Worm (Caenorhabditis elegans): ENCODE measurements around the gene sru-26.
"Not testable (repeated sequence)": the region's sequence is repeated elsewhere in the genome, so short reads cannot be mapped to it uniquely, and the experiment has no call there.

Gene sru-26

ce11 chrIV:12468359-12468758, 18.9 kb upstream of the sru-26 start, which contains the start of gene igdb-2:
Gene igdb-2, plus strand, starts transcription at chrIV:12468659.
- TF ChIP-seq lin-13 (GFP tag; optimal IDR thresholded peaks at IDR 0.05) = no peak
- no peak for TF ChIP-seq fkh-10 (GFP tag; optimal IDR thresholded peaks at IDR 0.05)
- TF ChIP-seq ZK337.2 (GFP tag; IDR thresholded peaks at IDR 0.05) = no peak
- TF ChIP-seq tra-1 (GFP tag; IDR thresholded peaks at IDR 0.05) = no peak
- no peak for TF ChIP-seq lir-3 (tag; optimal IDR thresholded peaks at IDR 0.05)
- no peak for TF ChIP-seq R02D3.7 (tag; optimal IDR thresholded peaks at IDR 0.05)
- no peak for TF ChIP-seq lin-1 (GFP tag; IDR thresholded peaks at IDR 0.05)
- TF ChIP-seq lsy-2 (tag; optimal IDR thresholded peaks at IDR 0.05) = no peak
- TF ChIP-seq mxl-3 (GFP tag; optimal IDR thresholded peaks at IDR 0.05) = no peak
- no peak for TF ChIP-seq ztf-11 (tag; optimal IDR thresholded peaks at IDR 0.05)
- no peak for TF ChIP-seq jun-1 (tag; optimal IDR thresholded peaks at IDR 0.05)
- TF ChIP-seq nhr-237 (tag; optimal IDR thresholded peaks at IDR 0.05) = no peak
- no peak for TF ChIP-seq T20F7.1 (GFP tag; optimal IDR thresholded peaks at IDR 0.05)
- no peak for TF ChIP-seq mxl-2 (GFP tag; conservative IDR thresholded peaks at IDR 0.05)
- no peak for TF ChIP-seq dmd-6 (GFP tag; IDR thresholded peaks at IDR 0.05)
- no peak for TF ChIP-seq spr-1 (tag; optimal IDR thresholded peaks at IDR 0.05)
- TF ChIP-seq hlh-30 (tag; optimal IDR thresholded peaks at IDR 0.05; ENCODE audit: insufficient read depth) = no peak
- no peak for TF ChIP-seq ceh-20 (GFP tag; IDR thresholded peaks at IDR 0.05)
- no peak for TF ChIP-seq mdt-29 (GFP tag; IDR thresholded peaks at IDR 0.05)

DNA sequence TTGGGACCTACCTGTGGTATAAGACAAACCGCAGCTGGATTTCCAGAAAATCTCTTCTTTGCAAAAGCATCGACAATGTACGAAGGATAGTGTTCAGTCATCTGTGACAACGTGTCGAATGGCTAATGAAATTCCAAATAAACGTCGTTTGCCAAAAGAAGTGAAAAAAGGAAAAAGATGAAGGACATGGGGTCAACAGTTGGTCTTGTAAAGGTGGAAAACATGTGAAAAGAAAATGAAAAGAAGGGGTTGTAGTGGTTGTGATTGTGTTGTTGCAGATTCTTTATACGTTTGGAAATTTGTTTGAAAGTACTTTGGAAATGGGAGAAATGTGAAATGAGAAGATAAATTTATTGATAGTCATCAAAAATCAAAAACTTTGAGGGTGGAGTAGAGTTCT, 10.4 kb upstream of the sru-26 start, which contains the start of gene T04A11.1:
TSS of gene T04A11.1 (minus strand) at position 101 of the 400 bp plus-strand sequence.
- TF ChIP-seq mes-2 (tag; optimal IDR thresholded peaks at IDR 0.05; ENCODE audit: poor library complexity, severe bottlenecking); lir-3 (tag; optimal IDR thresholded peaks at IDR 0.05); F44E2.7 (GFP tag; IDR thresholded peaks at IDR 0.05): not testable (repeated sequence)

- not testable (repeated sequence) for TF ChIP-seq R02D3.7, snpc-4, nhr-28 (tag; optimal IDR thresholded peaks at IDR 0.05)
Observed at ce11 chrIV:12478711-12479110, 8.6 kb upstream of the sru-26 start, which contains the start of gene igdb-1. Gene igdb-1, plus strand, starts transcription at chrIV:12479011.

- not testable (repeated sequence) for TF ChIP-seq ZK337.2 (GFP tag; IDR thresholded peaks at IDR 0.05); ces-1 (GFP tag; optimal IDR thresholded peaks at IDR 0.05); ceh-62 (tag; optimal IDR thresholded peaks at IDR 0.05)
Observed at ce11 chrIV:12484479-12484878, 2.8 kb upstream of the sru-26 start, which contains the start of gene T04A11.4. Gene T04A11.4, minus strand, starts transcription at chrIV:12484579.

DNA sequence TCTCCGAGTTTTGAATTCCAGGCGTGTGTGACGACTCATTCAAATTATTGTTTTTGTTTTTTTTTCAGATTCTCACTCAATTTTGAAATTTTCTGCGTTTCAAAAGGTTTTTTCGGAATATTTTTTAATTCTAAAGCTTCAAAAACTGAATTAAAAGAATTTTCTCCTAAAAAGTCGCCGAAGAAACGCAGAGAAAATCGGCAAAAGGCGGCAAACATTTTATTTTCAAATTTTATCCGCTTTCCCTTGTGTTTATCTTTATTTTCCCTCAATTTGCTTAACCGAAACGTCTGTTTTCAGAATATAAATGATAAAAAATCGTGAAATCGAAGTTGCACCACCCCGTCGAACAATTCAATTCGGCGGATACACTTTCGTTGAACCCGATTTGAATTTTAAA, 3.2 kb downstream of the sru-26 start, which contains the start of gene him-6:
TSS of gene him-6 (plus strand) at position 301 of the 400 bp plus-strand sequence.
- TF ChIP-seq dpl-1 (GFP tag; optimal IDR thresholded peaks at IDR 0.05) = no peak
- no peak for TF ChIP-seq Y105C5A.15 (GFP tag; IDR thresholded peaks at IDR 0.05)
- no peak for TF ChIP-seq R02D3.7 (tag; optimal IDR thresholded peaks at IDR 0.05)
- no peak for TF ChIP-seq skn-1 (tag; optimal IDR thresholded peaks at IDR 0.05)
- TF ChIP-seq ama-1 (optimal IDR thresholded peaks at IDR 0.05) = no peak
- no peak for TF ChIP-seq mes-2 (tag; optimal IDR thresholded peaks at IDR 0.05; ENCODE audit: poor library complexity, severe bottlenecking)
- TF ChIP-seq zfp-3 (GFP tag; conservative IDR thresholded peaks at IDR 0.05) = no peak
- TF ChIP-seq ceh-82 (tag; optimal IDR thresholded peaks at IDR 0.05) = no peak
- TF ChIP-seq unc-62 (GFP tag; optimal IDR thresholded peaks at IDR 0.05 in 1 of 2) = no peak
- no peak for TF ChIP-seq unc-62 (tag; optimal IDR thresholded peaks at IDR 0.05)
- TF ChIP-seq hif-1 (tag; optimal IDR thresholded peaks at IDR 0.05) = no peak
- no peak for TF ChIP-seq nhr-77 (tag; optimal IDR thresholded peaks at IDR 0.05)
- TF ChIP-seq nhr-10 (tag; optimal IDR thresholded peaks at IDR 0.05) = no peak
- no peak for TF ChIP-seq snpc-4 (tag; optimal IDR thresholded peaks at IDR 0.05)
- TF ChIP-seq php-3 (GFP tag; IDR thresholded peaks at IDR 0.05) = no peak
- TF ChIP-seq nhr-102 (tag; optimal IDR thresholded peaks at IDR 0.05) = no peak
- no peak for TF ChIP-seq lin-15B (tag; optimal IDR thresholded peaks at IDR 0.05)
- TF ChIP-seq snpc-1.2 (GFP tag; IDR thresholded peaks at IDR 0.05) = no peak
- no peak for TF ChIP-seq ZK337.2 (GFP tag; IDR thresholded peaks at IDR 0.05)
- no peak for TF ChIP-seq Y5F2A.4 (GFP tag; optimal IDR thresholded peaks at IDR 0.05)
